Worm (Caenorhabditis elegans): ENCODE measurements around the gene utp-20.

The utp-20 gene

ce11 chrII:6558887-6559286 lies 22.7 kb downstream of the utp-20 start:
- TF ChIP-seq pha-2 (tag; optimal IDR thresholded peaks at IDR 0.05) (no peak), lim-6 (tag; optimal IDR thresholded peaks at IDR 0.05) (no peak)

ce11 chrII:6560291-6560690 lies 24.1 kb downstream of the utp-20 start:
- TF ChIP-seq C38D4.7 (GFP tag; optimal IDR thresholded peaks at IDR 0.05) (no peak), dve-1 (tag; optimal IDR thresholded peaks at IDR 0.05) (no peak), ceh-34 (tag; optimal IDR thresholded peaks at IDR 0.05) (no peak), ref-2 (tag; optimal IDR thresholded peaks at IDR 0.05) (no peak), hlh-15 (tag; optimal IDR thresholded peaks at IDR 0.05) (no peak), hlh-8 (tag; optimal IDR thresholded peaks at IDR 0.05) (no peak), pag-3 (tag; optimal IDR thresholded peaks at IDR 0.05; ENCODE audit: borderline replicate concordance) (no peak), mec-3 (tag; optimal IDR thresholded peaks at IDR 0.05; ENCODE audit: borderline replicate concordance) (no peak), ceh-22 (tag; optimal IDR thresholded peaks at IDR 0.05) (no peak), F13H6.1 (tag; optimal IDR thresholded peaks at IDR 0.05) (no peak), sox-4 (tag; optimal IDR thresholded peaks at IDR 0.05) (no peak), ahr-1 (tag; optimal IDR thresholded peaks at IDR 0.05) (no peak), elt-4 (tag; optimal IDR thresholded peaks at IDR 0.05) (no peak), ceh-6 (GFP tag; optimal IDR thresholded peaks at IDR 0.05) (no peak)

- TF ChIP-seq ceh-2 (tag; optimal IDR thresholded peaks at IDR 0.05) (no peak), sdc-2 (tag; optimal IDR thresholded peaks at IDR 0.05) (no peak), gmeb-2 (tag; optimal IDR thresholded peaks at IDR 0.05) (no peak), ztf-16 (tag; optimal IDR thresholded peaks at IDR 0.05) (no peak), lin-11 (tag; optimal IDR thresholded peaks at IDR 0.05) (no peak), odd-2 (tag; optimal IDR thresholded peaks at IDR 0.05) (no peak), sox-4 (tag; optimal IDR thresholded peaks at IDR 0.05) (no peak), rnt-1 (tag; optimal IDR thresholded peaks at IDR 0.05) (no peak), hlh-30 (tag; optimal IDR thresholded peaks at IDR 0.05; ENCODE audit: insufficient read depth) (no peak), C38D4.7 (GFP tag; optimal IDR thresholded peaks at IDR 0.05) (no peak), tbx-2 (tag; optimal IDR thresholded peaks at IDR 0.05) (no peak), K02D7.2 (tag; optimal IDR thresholded peaks at IDR 0.05) (no peak), pqm-1 (tag; optimal IDR thresholded peaks at IDR 0.05) (no peak), eyg-1 (tag; optimal IDR thresholded peaks at IDR 0.05) (no peak), fkh-6 (tag; optimal IDR thresholded peaks at IDR 0.05) (no peak), ceh-6 (GFP tag; optimal IDR thresholded peaks at IDR 0.05) (no peak)
These were observed 25.1 kb downstream of the utp-20 start, which contains the start of gene F18C5.10 for ce11 chrII:6561300-6561699. F18C5.10 (minus strand) TSS chrII:6561444.

ce11 chrII:6562203-6562867 lies 26.2 kb downstream of the utp-20 start:
- TF ChIP-seq hlh-30 (tag; optimal IDR thresholded peaks at IDR 0.05; ENCODE audit: insufficient read depth) (no peak), hlh-6 (tag; optimal IDR thresholded peaks at IDR 0.05) (no peak), nhr-232 (tag; optimal IDR thresholded peaks at IDR 0.05) (no peak), eyg-1 (tag; optimal IDR thresholded peaks at IDR 0.05) (no peak), C08G9.2 (tag; optimal IDR thresholded peaks at IDR 0.05) (no peak), sox-4 (tag; optimal IDR thresholded peaks at IDR 0.05) (no peak), zip-5 (tag; optimal IDR thresholded peaks at IDR 0.05) (no peak), unc-86 (tag; optimal IDR thresholded peaks at IDR 0.05) (no peak), che-1 (tag; optimal IDR thresholded peaks at IDR 0.05) (no peak), ref-2 (tag; optimal IDR thresholded peaks at IDR 0.05) (no peak), pag-3 (tag; optimal IDR thresholded peaks at IDR 0.05; ENCODE audit: borderline replicate concordance) (no peak), hlh-15 (tag; optimal IDR thresholded peaks at IDR 0.05) (no peak), T23F11.4 (GFP tag; optimal IDR thresholded peaks at IDR 0.05) (no peak), fax-1 (tag; optimal IDR thresholded peaks at IDR 0.05) (no peak)
